Fruit fly (Drosophila melanogaster) whole organism, embryonic: ENCODE results near the gene Bmcp.

ENCODE experiments used
- CG10147 ChIP-seq: fragments of 200-800 bp; sonication (Bioruptor generic); optimal IDR thresholded peaks from 2 replicates; lab custom pipeline; 2019; ENCODE audit warnings: missing biosample characterization, mild to moderate bottlenecking, missing genetic modification characterization, moderate library complexity
- CG10462 ChIP-seq: fragments of 200-800 bp; sonication (Bioruptor generic); optimal IDR thresholded peaks from 2 replicates; lab custom pipeline; 2016; ENCODE audit warnings: missing biosample characterization, missing genetic modification characterization
- CG12769 ChIP-seq: fragments of 200-800 bp; sonication (Bioruptor generic); optimal IDR thresholded peaks from 2 replicates; lab custom pipeline; 2019; ENCODE audit warnings: missing biosample characterization, mild to moderate bottlenecking, missing genetic modification characterization, moderate library complexity
- CG13624 ChIP-seq: fragments of 200-800 bp; sonication (Bioruptor generic); optimal IDR thresholded peaks from 2 replicates; lab custom pipeline; 2016; ENCODE audit warnings: missing biosample characterization, missing genetic modification characterization
- CG15073 ChIP-seq: fragments of 200-800 bp; sonication (Bioruptor generic); optimal IDR thresholded peaks from 2 replicates; lab custom pipeline; 2016; ENCODE audit warnings: missing biosample characterization, missing genetic modification characterization
- CG15269 ChIP-seq: fragments of 200-800 bp; sonication (Bioruptor generic); optimal IDR thresholded peaks from 2 replicates; lab custom pipeline; 2018; ENCODE audit warnings: missing biosample characterization, mild to moderate bottlenecking, missing genetic modification characterization, moderate library complexity
- CG1647 ChIP-seq: fragments of 200-800 bp; sonication (Bioruptor generic); optimal IDR thresholded peaks from 3 replicates; lab custom pipeline; 2016; ENCODE audit warnings: missing biosample characterization, missing genetic modification characterization
- CG17186 ChIP-seq: fragments of 200-800 bp; sonication (Bioruptor generic); optimal IDR thresholded peaks from 3 replicates; lab custom pipeline; 2017; ENCODE audit warnings: missing biosample characterization, missing genetic modification reagents, missing genetic modification characterization
- CG17328 ChIP-seq: fragments of 200-800 bp; sonication (Bioruptor generic); IDR thresholded peaks from 2 replicates; pipeline ENCODE4 v1.3.6; 2022; ENCODE audit warnings: missing biosample characterization, missing genetic modification characterization
- CG17612 ChIP-seq: fragments of 200-800 bp; sonication (Bioruptor generic); IDR thresholded peaks from 2 replicates; pipeline ENCODE4 v1.3.6; 2022; ENCODE audit warnings: missing biosample characterization, missing genetic modification characterization
- CG2129 ChIP-seq: fragments of 200-800 bp; sonication (Bioruptor generic); IDR thresholded peaks from 2 replicates; pipeline ENCODE4 v1.3.6; 2022; ENCODE audit warnings: missing biosample characterization, missing genetic modification characterization; ENCODE audit not compliant: partially characterized antibody
- CG2678 ChIP-seq: fragments of 200-800 bp; sonication (Bioruptor generic); optimal IDR thresholded peaks from 3 replicates; lab custom pipeline; 2019; ENCODE audit warnings: missing biosample characterization, mild to moderate bottlenecking, missing genetic modification characterization, moderate library complexity
- CG6854 ChIP-seq: fragments of 200-800 bp; sonication (Bioruptor generic); optimal IDR thresholded peaks from 3 replicates; lab custom pipeline; 2017; ENCODE audit warnings: missing biosample characterization, mild to moderate bottlenecking, missing genetic modification characterization
- CG8478 ChIP-seq: fragments of >200 bp; optimal IDR thresholded peaks from 2 replicates; lab custom pipeline; 2018
- CG9797 ChIP-seq: fragments of 200-800 bp; sonication (Bioruptor generic); optimal IDR thresholded peaks from 3 replicates; lab custom pipeline; 2018; ENCODE audit warnings: missing biosample characterization, mild to moderate bottlenecking, missing genetic modification characterization
- CG9932 ChIP-seq: fragments of 200-800 bp; sonication (Bioruptor generic); IDR thresholded peaks from 2 replicates; pipeline ENCODE4 v1.3.6; 2022; ENCODE audit warnings: missing biosample characterization, missing genetic modification characterization
- CoRest ChIP-seq: fragments of 200-800 bp; sonication (Bioruptor generic); optimal IDR thresholded peaks from 3 replicates; lab custom pipeline; 2018; ENCODE audit warnings: missing biosample characterization, mild to moderate bottlenecking, missing genetic modification characterization, moderate library complexity
- D ChIP-seq, 2 experiments: fragments of 200-800 bp in 1 of 2; fragments of >200 bp in 1 of 2; sonication (Bioruptor generic) in 1 of 2; optimal IDR thresholded peaks; 2 replicates in 1 of 2; 3 replicates in 1 of 2; lab custom pipeline; 2017; ENCODE audit warnings: mild to moderate bottlenecking in 1 of 2, missing biosample characterization in 1 of 2, missing genetic modification characterization in 1 of 2, missing genetic modification reagents in 1 of 2
- D19B ChIP-seq: fragments of 200-800 bp; sonication (Bioruptor generic); optimal IDR thresholded peaks from 2 replicates; lab custom pipeline; 2017; ENCODE audit warnings: missing biosample characterization, mild to moderate bottlenecking, missing genetic modification characterization
- Dek ChIP-seq: fragments of 200-800 bp; sonication (Bioruptor generic); optimal IDR thresholded peaks from 3 replicates; lab custom pipeline; 2019; ENCODE audit warnings: missing biosample characterization, mild to moderate bottlenecking, missing genetic modification characterization, moderate library complexity
- Dfd ChIP-seq, 2 experiments: fragments of >200 bp; optimal IDR thresholded peaks; 2 replicates each; lab custom pipeline; 2017; ENCODE audit warnings: missing biosample characterization in 2 of 2, missing genetic modification characterization in 2 of 2
- Eip74EF ChIP-seq, 2 experiments: fragments of 200-800 bp in 1 of 2; fragments of >200 bp in 1 of 2; sonication (Bioruptor generic) in 1 of 2; optimal IDR thresholded peaks; 2 replicates each; lab custom pipeline; 2017 to 2019; ENCODE audit warnings: missing biosample characterization in 2 of 2, missing genetic modification characterization in 2 of 2, mild to moderate bottlenecking in 1 of 2, moderate library complexity in 1 of 2
- Ets65A ChIP-seq: fragments of 200-800 bp; sonication (Bioruptor generic); peaks from one replicate; lab custom pipeline; 2016; ENCODE audit warnings: missing biosample characterization, missing genetic modification characterization
- GATAe ChIP-seq: fragments of 200-800 bp; sonication (Bioruptor generic); conservative IDR thresholded peaks from 2 replicates; pipeline ENCODE4 v1.3.6; 2022; ENCODE audit warnings: missing biosample characterization, missing genetic modification characterization
- H2.0 ChIP-seq: fragments of 200-800 bp; sonication (Bioruptor generic); IDR thresholded peaks from 2 replicates; pipeline ENCODE4 v1.3.6; 2022; ENCODE audit warnings: missing biosample characterization, missing genetic modification characterization
- Med ChIP-seq: fragments of 200-800 bp; sonication (Bioruptor generic); peaks from one replicate; lab custom pipeline; 2016; ENCODE audit warnings: missing biosample characterization, missing genetic modification characterization, mild to moderate bottlenecking, inconsistent platforms, moderate library complexity
- NC2β ChIP-seq: fragments of 200-800 bp; sonication (Bioruptor generic); optimal IDR thresholded peaks from 2 replicates; lab custom pipeline; 2016; ENCODE audit warnings: missing biosample characterization, missing genetic modification characterization
- Usf ChIP-seq: fragments of 200-800 bp; sonication (Bioruptor generic); optimal IDR thresholded peaks from 2 replicates; lab custom pipeline; 2017; ENCODE audit warnings: missing genotype, missing biosample characterization, missing genetic modification characterization
- Xbp1 ChIP-seq: fragments of 200-800 bp; sonication (Bioruptor generic); optimal IDR thresholded peaks from 3 replicates; lab custom pipeline; 2016; ENCODE audit warnings: missing biosample characterization, mild to moderate bottlenecking, missing genetic modification characterization
- ara ChIP-seq: fragments of 200-800 bp; sonication (Bioruptor generic); IDR thresholded peaks from 2 replicates; pipeline ENCODE4 v1.3.6; 2022; ENCODE audit warnings: missing biosample characterization, missing genetic modification characterization
- caup ChIP-seq: fragments of 200-800 bp; sonication (Bioruptor generic); optimal IDR thresholded peaks from 3 replicates; lab custom pipeline; 2017; ENCODE audit warnings: missing biosample characterization, mild to moderate bottlenecking, missing genetic modification characterization, moderate library complexity; ENCODE audit not compliant: severe bottlenecking
- cg ChIP-seq: fragments of 200-800 bp; sonication (Bioruptor generic); optimal IDR thresholded peaks from 3 replicates; lab custom pipeline; 2019; ENCODE audit warnings: missing biosample characterization, mild to moderate bottlenecking, missing genetic modification characterization, moderate library complexity
- ewg ChIP-seq: fragments of 200-800 bp; sonication (Bioruptor generic); optimal IDR thresholded peaks from 3 replicates; lab custom pipeline; 2017; ENCODE audit warnings: mild to moderate bottlenecking, missing biosample characterization, missing genetic modification reagents, missing genetic modification characterization
- grn ChIP-seq: fragments of 200-800 bp; sonication (Bioruptor generic); optimal IDR thresholded peaks from 3 replicates; lab custom pipeline; 2017; ENCODE audit warnings: missing biosample characterization, missing genetic modification characterization
- gt ChIP-seq: fragments of 200-800 bp; sonication (Bioruptor generic); IDR thresholded peaks from 2 replicates; pipeline ENCODE4 v1.3.6; 2022; ENCODE audit warnings: missing biosample characterization, missing genetic modification characterization
- jing ChIP-seq: fragments of 200-800 bp; sonication (Bioruptor generic); optimal IDR thresholded peaks from 2 replicates; lab custom pipeline; 2018; ENCODE audit warnings: missing biosample characterization, mild to moderate bottlenecking, missing genetic modification characterization
- ken ChIP-seq: fragments of 200-800 bp; sonication (Bioruptor generic); IDR thresholded peaks from 3 replicates; pipeline ENCODE4 v1.3.6; 2022; ENCODE audit warnings: missing biosample characterization, missing genetic modification characterization
- pros ChIP-seq: fragments of 200-800 bp; sonication (Bioruptor generic); optimal IDR thresholded peaks from 3 replicates; lab custom pipeline; 2019; ENCODE audit warnings: missing biosample characterization, mild to moderate bottlenecking, missing genetic modification characterization, moderate library complexity
- pum ChIP-seq: fragments of 200-800 bp; sonication (Bioruptor generic); optimal IDR thresholded peaks from 2 replicates; lab custom pipeline; 2016; ENCODE audit warnings: missing biosample characterization, missing genetic modification characterization
- pzg ChIP-seq: fragments of 200-800 bp; sonication (Bioruptor generic); optimal IDR thresholded peaks from 3 replicates; lab custom pipeline; 2018; ENCODE audit warnings: missing biosample characterization, mild to moderate bottlenecking, missing genetic modification characterization, moderate library complexity
- ranshi ChIP-seq: fragments of 200-800 bp; sonication (Bioruptor generic); IDR thresholded peaks from 2 replicates; pipeline ENCODE4 v1.3.6; 2022; ENCODE audit warnings: missing biosample characterization, missing genetic modification characterization
- rib ChIP-seq: fragments of 200-800 bp; sonication (Bioruptor generic); IDR thresholded peaks from 2 replicates; pipeline ENCODE4 v1.3.6; 2022; ENCODE audit warnings: missing biosample characterization, missing genetic modification characterization
- tll ChIP-seq, 2 experiments: fragments of 200-800 bp in 1 of 2; fragments of >200 bp in 1 of 2; sonication (Bioruptor generic) in 1 of 2; optimal IDR thresholded peaks; 2 replicates each; lab custom pipeline; 2017 to 2019; ENCODE audit warnings: missing biosample characterization in 2 of 2, missing genetic modification characterization in 2 of 2, mild to moderate bottlenecking in 1 of 2, moderate library complexity in 1 of 2
- vfl ChIP-seq: fragments of 200-800 bp; sonication (Bioruptor generic); optimal IDR thresholded peaks from 2 replicates; lab custom pipeline; 2016; ENCODE audit warnings: missing biosample characterization, missing genetic modification characterization

Gene Bmcp

dm6 chr3L:11695063-11695462, 25.7 kb upstream of the Bmcp start:
- TF ChIP-seq CG8478 (lab: Kevin White, UChicago) (peak; percentile 82), CG9932 (GFP tag; lab: Robert Waterston, UW) (no peak), ken (0 out of 3 replicates have a peak, but pooled peaks have one; percentile 33), Ets65A (GFP tag; lab: Kevin White, UChicago) (peak; percentile 23), Med (GFP tag; lab: Kevin White, UChicago) (peak; percentile 63), gt (no peak), CG17328 (GFP tag; lab: Robert Waterston, UW) (no peak), Dek (tag; lab: Kevin White, UChicago) (no peak), CG17186 (GFP tag; lab: Kevin White, UChicago) (no peak), Usf (GFP tag; lab: Kevin White, UChicago) (no peak), CG6854 (GFP tag; lab: Kevin White, UChicago) (no peak)

dm6 chr3L:11695827-11696226, 24.9 kb upstream of the Bmcp start:
- TF ChIP-seq Eip74EF (GFP tag; optimal IDR thresholded peaks at IDR 0.05; lab: Kevin White, UChicago) (peak in 1 of 2 experiments; percentile 94), rib (GFP tag; lab: Robert Waterston, UW) (peak; percentile 48; the same call in 1 of the 2 replicates), CG13624 (GFP tag; lab: Kevin White, UChicago) (no peak)
- TF ChIP-seq, all 482 proteins: peak for 2

DNA sequence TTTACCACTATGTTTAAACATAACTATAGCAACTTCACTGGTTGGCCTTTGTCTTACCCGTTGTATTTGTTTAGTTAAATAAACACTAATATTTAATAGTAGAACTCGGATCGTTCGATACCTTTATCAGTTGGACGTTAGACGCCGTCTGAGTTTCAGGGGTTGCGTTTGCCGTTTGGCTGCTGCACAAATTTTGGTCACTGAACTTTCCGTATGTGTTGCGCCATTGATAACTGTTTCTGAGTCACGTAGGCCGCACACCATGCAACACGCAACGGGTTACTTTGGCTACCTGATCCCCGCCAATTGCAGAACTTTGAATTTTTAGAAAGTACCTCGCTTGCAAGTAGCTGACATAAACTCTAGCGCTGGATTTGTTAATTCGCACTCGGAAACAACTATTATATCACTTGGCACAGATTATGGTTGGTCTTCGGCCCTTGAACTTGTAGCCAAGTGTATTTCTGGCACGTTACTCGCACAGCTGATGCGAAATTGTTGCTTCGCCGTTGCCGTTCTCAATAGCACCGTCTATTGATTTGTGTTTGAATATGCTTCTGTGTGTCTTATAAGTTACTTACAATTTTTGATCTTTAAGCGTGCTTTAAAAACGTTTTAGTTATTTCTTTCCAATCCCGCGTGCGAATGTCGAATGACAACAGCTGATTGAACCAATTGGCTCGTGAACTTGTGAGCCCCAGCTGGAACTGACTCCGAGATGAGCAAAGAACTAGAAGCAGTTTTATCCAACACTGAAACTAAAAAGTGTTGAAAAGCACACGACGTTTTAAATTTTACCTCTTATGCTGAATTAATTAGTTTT, 24.2 kb upstream of the Bmcp start, which contains the start of gene Dph1:
Gene Dph1 (minus strand): TSS at position 670 of the 823 bp plus-strand sequence.
- no peak for TF ChIP-seq D (optimal IDR thresholded peaks at IDR 0.05; lab: Kevin White, UChicago)
- TF ChIP-seq D (GFP tag; optimal IDR thresholded peaks at IDR 0.05; lab: Kevin White, UChicago): peak; percentile 81
- peak; percentile 74; the same call in 1 of the 2 replicates for TF ChIP-seq CG17612
- no peak for TF ChIP-seq pros (GFP tag; lab: Kevin White, UChicago)
- TF ChIP-seq tll (GFP tag; optimal IDR thresholded peaks at IDR 0.05; lab: Kevin White, UChicago): no peak
- TF ChIP-seq CG15073 (GFP tag; lab: Kevin White, UChicago): no peak
- TF ChIP-seq CG9932 (GFP tag; lab: Robert Waterston, UW): peak; percentile 8; the same call in 1 of the 2 replicates
- peak; percentile 65 for TF ChIP-seq D19B (GFP tag; lab: Kevin White, UChicago)
- TF ChIP-seq pzg: peak; percentile 86
- TF ChIP-seq H2.0 (GFP tag; lab: Robert Waterston, UW): peak; percentile 77
- TF ChIP-seq ranshi (GFP tag; lab: Robert Waterston, UW): peak; percentile 77; the same call in 1 of the 2 replicates
- peak; percentile 85 for TF ChIP-seq CG2678 (tag; lab: Kevin White, UChicago)
- peak; percentile 77 for TF ChIP-seq CoRest
- no peak for TF ChIP-seq CG2129
- peak; percentile 46 for TF ChIP-seq CG10147 (GFP tag; lab: Kevin White, UChicago)
- no peak for TF ChIP-seq GATAe (GFP tag; lab: Robert Waterston, UW)
- no peak for TF ChIP-seq cg (GFP tag; lab: Kevin White, UChicago)
- TF ChIP-seq caup: peak; percentile 87
- peak; percentile 86 for TF ChIP-seq Xbp1 (GFP tag; lab: Kevin White, UChicago)
- peak; percentile 75 for TF ChIP-seq jing (GFP tag; lab: Kevin White, UChicago)
- TF ChIP-seq Dfd (GFP tag; optimal IDR thresholded peaks at IDR 0.05; lab: Kevin White, UChicago): no peak
- TF ChIP-seq ewg (GFP tag; lab: Kevin White, UChicago): peak; percentile 77
- TF ChIP-seq CG1647 (GFP tag; lab: Kevin White, UChicago): peak; percentile 42
- TF ChIP-seq NC2β: peak; percentile 82
- peak; percentile 40 for TF ChIP-seq CG9797 (GFP tag; lab: Kevin White, UChicago)
- TF ChIP-seq Med (GFP tag; lab: Kevin White, UChicago): peak; percentile 98
- TF ChIP-seq vfl: peak; percentile 22
- peak; percentile 12 for TF ChIP-seq grn
- TF ChIP-seq CG10462 (GFP tag; lab: Kevin White, UChicago): peak; percentile 55
- TF ChIP-seq CG12769 (tag; lab: Kevin White, UChicago): peak; percentile 90
- peak; percentile 78 for TF ChIP-seq ara
- TF ChIP-seq pum: peak; percentile 65
- TF ChIP-seq CG15269 (tag; lab: Kevin White, UChicago): peak; percentile 84
